Worm (Caenorhabditis elegans): ENCODE results near the gene par-3.

Gene par-3

DNA sequence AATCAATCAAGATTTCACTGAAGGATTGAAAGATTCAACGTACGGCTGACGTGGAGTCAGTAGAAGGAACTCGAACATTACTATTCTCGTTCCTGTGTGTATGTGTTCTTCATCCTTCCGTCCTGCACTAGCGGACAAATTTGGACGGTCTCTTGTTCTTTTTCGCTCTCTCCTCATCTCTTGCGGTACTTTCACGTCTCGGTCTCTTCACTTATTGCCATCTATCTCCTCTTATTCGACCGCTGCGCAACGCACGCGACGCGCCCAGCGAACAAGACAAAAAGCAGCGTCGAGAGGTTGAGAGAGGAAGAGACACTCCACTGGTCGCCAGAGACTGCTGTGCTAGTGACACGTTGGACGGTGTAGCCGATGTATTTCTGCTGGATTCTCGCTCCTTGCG is 51.4 kb downstream of the par-3 start:
- peak; percentile 11 for TF ChIP-seq ets-7 (tag; optimal IDR thresholded peaks at IDR 0.05)
- TF ChIP-seq F13C5.2 (tag; optimal IDR thresholded peaks at IDR 0.05), result peak; percentile 54
- no peak for TF ChIP-seq tra-4 (tag; optimal IDR thresholded peaks at IDR 0.05)
- TF ChIP-seq hnd-1 (tag; optimal IDR thresholded peaks at IDR 0.05), result no peak
- no peak for TF ChIP-seq hmbx-1 (tag; optimal IDR thresholded peaks at IDR 0.05)
- 0 out of 2 replicates have a peak, but pooled peaks have one; percentile 8 for TF ChIP-seq tbx-37 (GFP tag; conservative IDR thresholded peaks at IDR 0.05)
- TF ChIP-seq flt-1 (GFP tag; IDR thresholded peaks at IDR 0.05), result no peak
- TF ChIP-seq hmg-4 (GFP tag; optimal IDR thresholded peaks at IDR 0.05), result peak; percentile 61
- peak; percentile 70 for TF ChIP-seq aly-1 (tag; optimal IDR thresholded peaks at IDR 0.05)

DNA sequence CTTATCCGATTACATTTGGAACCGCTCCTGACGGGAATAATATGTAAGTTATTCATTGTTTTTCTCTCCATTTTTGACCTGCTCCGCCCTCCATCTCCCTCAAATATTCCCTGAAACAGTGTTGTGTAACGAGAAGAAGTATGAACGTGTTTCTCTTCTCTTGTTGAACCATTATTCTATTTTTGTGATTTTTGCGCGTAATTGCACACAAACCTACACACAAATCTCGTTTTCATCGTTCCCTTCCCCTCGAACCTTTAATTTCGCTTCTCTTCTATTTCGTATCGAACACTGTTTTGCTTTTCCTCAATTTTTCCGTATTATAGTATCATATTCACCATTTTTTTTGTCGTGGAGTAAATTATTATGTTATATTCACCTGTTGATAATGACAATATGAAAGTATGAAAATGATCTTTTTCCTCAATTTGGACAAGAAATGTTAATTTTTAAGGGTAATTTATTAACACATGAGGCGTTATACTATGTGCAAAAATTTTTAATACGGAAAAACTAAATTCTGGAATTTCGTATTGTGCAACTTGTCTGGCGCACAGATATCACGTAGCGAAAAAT is 53.2 kb downstream of the par-3 start:
- TF ChIP-seq ceh-13 (GFP tag; optimal IDR thresholded peaks at IDR 0.05) (no peak), tbx-37 (GFP tag; conservative IDR thresholded peaks at IDR 0.05) (no peak), ets-7 (tag; optimal IDR thresholded peaks at IDR 0.05) (no peak), tbx-11 (GFP tag; IDR thresholded peaks at IDR 0.05) (no peak)

DNA sequence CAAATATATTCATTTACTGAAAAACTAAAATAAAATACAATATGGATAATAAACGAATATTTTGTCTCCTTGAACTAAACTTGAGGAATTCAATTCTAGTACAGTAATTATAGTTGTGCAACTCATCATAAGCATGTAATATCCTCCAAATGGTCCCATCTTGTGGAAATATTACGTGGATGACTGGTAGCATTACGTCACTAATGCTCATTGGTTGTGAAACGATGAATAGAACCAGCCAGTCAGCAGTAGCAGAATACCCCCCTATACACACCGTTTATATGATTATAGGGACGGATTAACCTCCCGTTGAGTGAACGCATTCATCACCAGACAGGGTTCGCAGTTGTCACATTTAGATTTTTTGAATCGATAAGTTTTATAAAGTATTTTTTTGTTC is 54.4 kb downstream of the par-3 start:
- no peak for TF ChIP-seq tbx-37 (GFP tag; conservative IDR thresholded peaks at IDR 0.05)
- no peak for TF ChIP-seq ceh-36 (tag; optimal IDR thresholded peaks at IDR 0.05)
- TF ChIP-seq hmbx-1 (tag; optimal IDR thresholded peaks at IDR 0.05), result no peak
- TF ChIP-seq hmg-4 (GFP tag; optimal IDR thresholded peaks at IDR 0.05), result no peak
- no peak for TF ChIP-seq aly-1 (tag; optimal IDR thresholded peaks at IDR 0.05)
- TF ChIP-seq ceh-13 (GFP tag; optimal IDR thresholded peaks at IDR 0.05), result no peak
- no peak for TF ChIP-seq scrt-1 (GFP tag; IDR thresholded peaks at IDR 0.05)
- TF ChIP-seq flt-1 (GFP tag; IDR thresholded peaks at IDR 0.05), result no peak
- TF ChIP-seq sea-1 (GFP tag; conservative IDR thresholded peaks at IDR 0.05), result no peak
- TF ChIP-seq tra-4 (tag; optimal IDR thresholded peaks at IDR 0.05), result no peak
- no peak for TF ChIP-seq hnd-1 (tag; optimal IDR thresholded peaks at IDR 0.05)
- no peak for TF ChIP-seq ets-7 (tag; optimal IDR thresholded peaks at IDR 0.05)
- TF ChIP-seq ama-1 (optimal IDR thresholded peaks at IDR 0.05), result no peak
- no peak for TF ChIP-seq pes-1 (GFP tag; IDR thresholded peaks at IDR 0.05)
- no peak for TF ChIP-seq F13C5.2 (tag; optimal IDR thresholded peaks at IDR 0.05)
- TF ChIP-seq tbx-11 (GFP tag; IDR thresholded peaks at IDR 0.05), result no peak
- TF ChIP-seq B0310.2 (tag; optimal IDR thresholded peaks at IDR 0.05), result no peak

DNA sequence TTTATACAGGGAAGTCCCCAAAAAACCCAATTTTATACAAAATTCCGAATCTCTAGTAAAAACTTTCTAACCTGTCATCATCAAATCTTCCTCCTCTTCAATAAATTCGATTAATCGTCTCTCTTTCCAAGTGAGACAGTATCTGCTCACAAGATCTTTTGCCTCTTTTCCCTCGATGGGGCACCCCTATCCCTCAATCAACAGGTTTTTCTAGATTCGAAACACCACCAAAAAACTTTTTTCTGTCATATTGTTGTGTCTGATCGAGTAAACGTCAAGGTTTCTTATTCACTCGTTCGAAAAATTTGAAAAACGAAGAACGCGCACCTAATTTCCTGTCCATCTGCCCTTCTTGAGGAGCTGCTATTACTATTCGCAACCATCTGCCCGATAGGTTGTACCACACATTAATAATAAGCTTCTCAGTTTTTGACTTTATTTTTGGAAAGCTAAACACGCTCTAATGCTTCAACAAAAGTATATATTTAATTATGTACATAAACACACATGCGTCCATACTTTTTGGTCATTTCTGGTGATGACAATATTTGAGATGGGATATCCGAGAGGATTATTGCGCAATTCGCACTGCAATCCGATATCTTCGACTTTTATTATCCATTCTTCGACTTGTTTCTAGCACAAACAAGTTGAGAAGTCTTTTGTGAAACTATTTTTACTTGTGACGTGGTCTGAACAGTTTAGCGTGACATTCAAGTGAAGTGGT is 55.2 kb downstream of the par-3 start:
- TF ChIP-seq sea-1 (GFP tag; conservative IDR thresholded peaks at IDR 0.05) (no peak), ama-1 (optimal IDR thresholded peaks at IDR 0.05) (no peak), hnd-1 (tag; optimal IDR thresholded peaks at IDR 0.05) (no peak), tbx-11 (GFP tag; IDR thresholded peaks at IDR 0.05) (no peak), F13C5.2 (tag; optimal IDR thresholded peaks at IDR 0.05) (no peak), ceh-13 (GFP tag; optimal IDR thresholded peaks at IDR 0.05) (no peak), hmg-4 (GFP tag; optimal IDR thresholded peaks at IDR 0.05) (no peak)

DNA sequence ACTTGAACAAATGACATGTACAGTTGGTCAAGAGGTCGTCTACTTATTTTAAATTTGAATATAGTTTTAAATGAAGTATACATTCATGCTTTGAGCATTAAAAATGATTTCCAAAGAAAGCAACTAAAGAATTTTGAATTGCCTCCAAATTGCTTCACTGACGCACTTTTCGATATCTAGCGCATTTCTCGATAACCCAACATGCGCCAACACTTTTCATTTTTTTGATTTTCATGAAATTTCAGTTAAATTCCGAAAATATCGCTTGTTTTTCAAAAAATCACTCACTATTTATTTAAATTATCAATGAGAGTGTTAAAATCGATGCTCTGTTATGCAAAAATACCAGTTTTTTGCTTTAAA is 55.8 kb downstream of the par-3 start:
- no peak for TF ChIP-seq sea-1 (GFP tag; conservative IDR thresholded peaks at IDR 0.05)
- TF ChIP-seq pes-1 (GFP tag; IDR thresholded peaks at IDR 0.05), result no peak
- TF ChIP-seq hmg-4 (GFP tag; optimal IDR thresholded peaks at IDR 0.05), result no peak
- no peak for TF ChIP-seq aly-1 (tag; optimal IDR thresholded peaks at IDR 0.05)
- TF ChIP-seq tbx-37 (GFP tag; conservative IDR thresholded peaks at IDR 0.05), result no peak
- TF ChIP-seq hmbx-1 (tag; optimal IDR thresholded peaks at IDR 0.05), result no peak
- TF ChIP-seq tbx-11 (GFP tag; IDR thresholded peaks at IDR 0.05), result no peak
- TF ChIP-seq ets-7 (tag; optimal IDR thresholded peaks at IDR 0.05), result no peak
- no peak for TF ChIP-seq F13C5.2 (tag; optimal IDR thresholded peaks at IDR 0.05)
- TF ChIP-seq tra-4 (tag; optimal IDR thresholded peaks at IDR 0.05), result no peak
- TF ChIP-seq ceh-36 (tag; optimal IDR thresholded peaks at IDR 0.05), result no peak
- TF ChIP-seq ceh-13 (GFP tag; optimal IDR thresholded peaks at IDR 0.05), result no peak
- TF ChIP-seq flt-1 (GFP tag; IDR thresholded peaks at IDR 0.05), result no peak
- TF ChIP-seq scrt-1 (GFP tag; IDR thresholded peaks at IDR 0.05), result no peak
- no peak for TF ChIP-seq ama-1 (optimal IDR thresholded peaks at IDR 0.05)
- TF ChIP-seq B0310.2 (tag; optimal IDR thresholded peaks at IDR 0.05), result no peak

DNA sequence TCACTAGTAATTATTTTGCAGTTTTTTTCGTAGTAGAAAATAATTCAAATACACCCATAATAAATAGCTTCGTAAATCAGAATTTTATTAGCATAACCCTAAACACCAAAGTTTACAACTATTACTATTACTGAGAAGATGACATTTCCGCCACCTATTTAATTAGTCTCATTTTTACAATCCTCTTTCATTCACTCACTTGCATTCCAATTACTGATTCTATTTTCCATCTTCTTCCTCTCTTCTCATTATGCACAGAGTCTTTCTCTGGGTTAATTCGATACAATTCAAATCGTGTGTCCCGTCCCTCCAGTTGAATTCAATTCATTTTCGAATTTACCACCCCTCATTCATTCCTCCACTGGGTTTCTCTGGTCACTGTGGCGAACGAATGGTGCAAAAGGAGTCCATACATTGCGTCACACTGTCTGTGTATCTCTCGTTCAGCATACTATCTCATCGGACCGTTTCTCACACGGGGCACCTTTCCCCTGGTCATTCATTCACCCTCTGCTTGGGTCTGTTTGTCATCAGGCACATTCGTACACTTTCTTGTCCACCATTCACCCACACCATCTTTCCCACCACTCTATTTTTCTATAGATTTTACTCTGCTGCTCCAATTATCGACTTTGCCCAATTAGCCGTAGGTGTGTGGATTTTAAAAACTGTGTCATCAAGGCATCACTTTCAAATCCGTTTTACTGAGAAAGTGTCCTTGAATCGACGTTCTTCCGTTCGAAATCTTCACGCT is 56.4 kb downstream of the par-3 start:
- TF ChIP-seq sea-1 (GFP tag; conservative IDR thresholded peaks at IDR 0.05), result no peak
- TF ChIP-seq hmg-4 (GFP tag; optimal IDR thresholded peaks at IDR 0.05), result peak; percentile 27
- TF ChIP-seq ets-7 (tag; optimal IDR thresholded peaks at IDR 0.05), result no peak
- no peak for TF ChIP-seq flt-1 (GFP tag; IDR thresholded peaks at IDR 0.05)
- TF ChIP-seq aly-1 (tag; optimal IDR thresholded peaks at IDR 0.05), result peak; percentile 51
- TF ChIP-seq tra-4 (tag; optimal IDR thresholded peaks at IDR 0.05), result no peak
- TF ChIP-seq scrt-1 (GFP tag; IDR thresholded peaks at IDR 0.05), result 0 out of 2 replicates have a peak, but pooled peaks have one; percentile 9

DNA sequence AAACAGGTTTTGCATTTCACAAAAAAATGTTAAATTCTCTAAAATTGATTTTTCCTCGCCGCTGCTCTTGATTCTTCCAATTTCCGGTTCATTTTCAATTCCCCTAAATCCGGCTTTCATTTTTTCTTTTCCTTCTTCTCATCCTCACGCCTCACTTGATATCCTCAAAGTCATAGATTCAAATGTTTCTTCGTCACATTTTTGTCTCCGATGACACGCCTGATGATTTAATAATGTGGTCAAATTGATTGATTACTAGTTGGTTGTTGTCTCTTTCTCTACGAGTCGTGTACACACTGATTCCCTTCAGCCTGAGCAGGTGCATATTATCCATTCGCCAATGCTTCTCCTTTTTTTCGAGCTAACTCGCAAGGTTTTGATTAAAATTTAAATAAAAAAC is 57.5 kb downstream of the par-3 start:
- TF ChIP-seq flt-1 (GFP tag; IDR thresholded peaks at IDR 0.05) (no peak), tbx-37 (GFP tag; conservative IDR thresholded peaks at IDR 0.05) (no peak), hmbx-1 (tag; optimal IDR thresholded peaks at IDR 0.05) (no peak), ceh-36 (tag; optimal IDR thresholded peaks at IDR 0.05) (no peak), hmg-4 (GFP tag; optimal IDR thresholded peaks at IDR 0.05) (no peak), scrt-1 (GFP tag; IDR thresholded peaks at IDR 0.05) (no peak), ceh-13 (GFP tag; optimal IDR thresholded peaks at IDR 0.05) (no peak), ets-7 (tag; optimal IDR thresholded peaks at IDR 0.05) (no peak), hnd-1 (tag; optimal IDR thresholded peaks at IDR 0.05) (no peak), ama-1 (optimal IDR thresholded peaks at IDR 0.05) (no peak), pes-1 (GFP tag; IDR thresholded peaks at IDR 0.05) (no peak), aly-1 (tag; optimal IDR thresholded peaks at IDR 0.05) (no peak), tbx-11 (GFP tag; IDR thresholded peaks at IDR 0.05) (no peak), B0310.2 (tag; optimal IDR thresholded peaks at IDR 0.05) (no peak)

Measured in whole organism, early embryonic.